Fruit fly (Drosophila melanogaster) whole organism, prepupa: ENCODE measurements around the gene Blos3.

ENCODE experiments used
- CG11294 ChIP-seq: fragments of 200-800 bp; sonication (Bioruptor generic); IDR thresholded peaks from 2 replicates; pipeline ENCODE4 v1.3.6; 2022; ENCODE audit warnings: missing biosample characterization, missing genetic modification characterization
- CG6792 ChIP-seq: fragments of 200-800 bp; sonication (Bioruptor generic); optimal IDR thresholded peaks from 3 replicates; lab custom pipeline; 2016; ENCODE audit warnings: missing biosample characterization, missing genetic modification characterization
- CG6808 ChIP-seq: fragments of 200-800 bp; sonication (Bioruptor generic); optimal IDR thresholded peaks from 3 replicates; lab custom pipeline; 2017; ENCODE audit warnings: missing biosample characterization, missing genetic modification characterization, mild to moderate bottlenecking, moderate library complexity, missing genetic modification reagents
- Eip75B ChIP-seq: fragments of 200-800 bp; sonication (Bioruptor generic); optimal IDR thresholded peaks from 3 replicates; lab custom pipeline; 2016; ENCODE audit warnings: missing biosample characterization, missing genetic modification characterization
- Ets96B ChIP-seq: fragments of 200-800 bp; optimal IDR thresholded peaks from 2 replicates; lab custom pipeline; 2019; ENCODE audit warnings: missing biosample characterization, mild to moderate bottlenecking, missing genetic modification characterization, moderate library complexity
- Hr38 ChIP-seq: sonication (Bioruptor generic); optimal IDR thresholded peaks from 2 replicates; lab custom pipeline; 2016; ENCODE audit warnings: missing biosample characterization, missing genetic modification characterization
- Hr39 ChIP-seq: fragments of 200-800 bp; sonication (Bioruptor generic); optimal IDR thresholded peaks from 2 replicates; lab custom pipeline; 2016; ENCODE audit warnings: missing biosample characterization, missing genetic modification characterization
- dac ChIP-seq: fragments of 200-800 bp; sonication (Bioruptor generic); optimal IDR thresholded peaks from 2 replicates; lab custom pipeline; 2017; ENCODE audit warnings: missing biosample characterization, mild to moderate bottlenecking, missing genetic modification characterization
- esn ChIP-seq: fragments of 200-800 bp; sonication (Bioruptor generic); optimal IDR thresholded peaks from 2 replicates; lab custom pipeline; 2016; ENCODE audit warnings: missing biosample characterization, mild to moderate bottlenecking, missing genetic modification characterization, moderate library complexity
- salr ChIP-seq, 2 experiments: fragments of 200-800 bp; sonication (Bioruptor generic); optimal IDR thresholded peaks; 3 replicates each; lab custom pipeline; 2016 to 2018; ENCODE audit warnings: missing biosample characterization in 2 of 2, missing genetic modification characterization in 2 of 2, mild to moderate bottlenecking in 1 of 2

- TF ChIP-seq Ets96B (tag; lab: Kevin White, UChicago): no peak
- TF ChIP-seq CG6808 (GFP tag; lab: Kevin White, UChicago): no peak
- no peak for TF ChIP-seq esn (GFP tag; lab: Kevin White, UChicago)
- no peak for TF ChIP-seq CG11294 (GFP tag; lab: Robert Waterston, UW)
- TF ChIP-seq dac (GFP tag; lab: Kevin White, UChicago): no peak
- TF ChIP-seq salr (GFP tag; optimal IDR thresholded peaks at IDR 0.05; lab: Kevin White, UChicago): no peak
- no peak for TF ChIP-seq Eip75B
- TF ChIP-seq Hr38: no peak
- no peak for TF ChIP-seq CG6792 (GFP tag; lab: Kevin White, UChicago)
- no peak for TF ChIP-seq Hr39
These were observed 33.4 kb upstream of the Blos3 start for dm6 chr3L:18836658-18837057.
